Fruit fly (Drosophila melanogaster) whole organism, embryonic: Measurements from ENCODE around the gene ct.

ENCODE experiments used
- Abd-B ChIP-seq: fragments of 200-800 bp; sonication (Bioruptor generic); optimal IDR thresholded peaks from 2 replicates; lab custom pipeline; 2018; ENCODE audit warnings: missing biosample characterization, mild to moderate bottlenecking, missing genetic modification characterization, moderate library complexity
- Ada2b ChIP-seq: fragments of 200-800 bp; sonication (Bioruptor generic); IDR thresholded peaks from 2 replicates; pipeline ENCODE4 v1.3.6; 2022; ENCODE audit warnings: missing biosample characterization, missing genetic modification characterization
- CG10366 ChIP-seq: fragments of 200-800 bp; sonication (Bioruptor generic); IDR thresholded peaks from 2 replicates; pipeline ENCODE4 v1.3.6; 2022; ENCODE audit warnings: missing biosample characterization, missing genetic modification characterization
- CG10979 ChIP-seq: fragments of 200-800 bp; sonication (Bioruptor generic); optimal IDR thresholded peaks from 2 replicates; lab custom pipeline; 2018; ENCODE audit warnings: missing biosample characterization, mild to moderate bottlenecking, missing genetic modification characterization, moderate library complexity
- CG11695 ChIP-seq: fragments of 200-800 bp; sonication (Bioruptor generic); IDR thresholded peaks from 3 replicates; pipeline ENCODE4 v1.3.6; 2022; ENCODE audit warnings: missing biosample characterization, missing genetic modification characterization
- CG11696 ChIP-seq: fragments of 200-800 bp; sonication (Bioruptor generic); IDR thresholded peaks from 2 replicates; pipeline ENCODE4 v1.3.6; 2022; ENCODE audit warnings: missing biosample characterization, missing genetic modification characterization
- CG12155 ChIP-seq: fragments of 200-800 bp; sonication (Bioruptor generic); optimal IDR thresholded peaks from 3 replicates; lab custom pipeline; 2016; ENCODE audit warnings: missing biosample characterization, missing genetic modification characterization
- CG12769 ChIP-seq: fragments of 200-800 bp; sonication (Bioruptor generic); optimal IDR thresholded peaks from 2 replicates; lab custom pipeline; 2019; ENCODE audit warnings: missing biosample characterization, mild to moderate bottlenecking, missing genetic modification characterization, moderate library complexity
- CG12942 ChIP-seq: fragments of 200-800 bp; sonication (Bioruptor generic); optimal IDR thresholded peaks from 3 replicates; lab custom pipeline; 2016; ENCODE audit warnings: missing biosample characterization, missing genetic modification characterization
- CG13287 ChIP-seq: fragments of 200-800 bp; sonication (Bioruptor generic); IDR thresholded peaks from 2 replicates; pipeline ENCODE4 v1.3.6; 2022; ENCODE audit warnings: missing biosample characterization, missing genetic modification characterization; ENCODE audit not compliant: partially characterized antibody
- CG15269 ChIP-seq: fragments of 200-800 bp; sonication (Bioruptor generic); optimal IDR thresholded peaks from 2 replicates; lab custom pipeline; 2018; ENCODE audit warnings: missing biosample characterization, mild to moderate bottlenecking, missing genetic modification characterization, moderate library complexity
- CG1529 ChIP-seq: fragments of 200-800 bp; sonication (Bioruptor generic); optimal IDR thresholded peaks from 3 replicates; lab custom pipeline; 2018; ENCODE audit warnings: missing biosample characterization, missing genetic modification characterization
- CG16863 ChIP-seq: fragments of 200-800 bp; sonication (Bioruptor generic); optimal IDR thresholded peaks from 3 replicates; lab custom pipeline; 2016; ENCODE audit warnings: missing biosample characterization, missing genetic modification characterization
- CG17328 ChIP-seq: fragments of 200-800 bp; sonication (Bioruptor generic); IDR thresholded peaks from 2 replicates; pipeline ENCODE4 v1.3.6; 2022; ENCODE audit warnings: missing biosample characterization, missing genetic modification characterization
- CG17361 ChIP-seq: fragments of 200-800 bp; sonication (Bioruptor generic); IDR thresholded peaks from 3 replicates; pipeline ENCODE4 v1.3.6; 2022; ENCODE audit warnings: missing biosample characterization, missing genetic modification characterization
- CG18262 ChIP-seq: fragments of 200-800 bp; optimal IDR thresholded peaks from 3 replicates; lab custom pipeline; 2019; ENCODE audit warnings: missing biosample characterization, mild to moderate bottlenecking, missing genetic modification characterization, moderate library complexity
- CG18764 ChIP-seq: fragments of 200-800 bp; sonication (Bioruptor generic); optimal IDR thresholded peaks from 3 replicates; lab custom pipeline; 2016; ENCODE audit warnings: missing biosample characterization, missing genetic modification characterization
- CG2712 ChIP-seq: fragments of 200-800 bp; optimal IDR thresholded peaks from 3 replicates; lab custom pipeline; 2019; ENCODE audit warnings: missing biosample characterization, mild to moderate bottlenecking, missing genetic modification characterization, moderate library complexity
- CG3163 ChIP-seq: fragments of 200-800 bp; sonication (Bioruptor generic); optimal IDR thresholded peaks from 3 replicates; lab custom pipeline; 2016; ENCODE audit warnings: missing biosample characterization, missing genetic modification characterization
- CG3838 ChIP-seq: fragments of 200-800 bp; sonication (Bioruptor generic); optimal IDR thresholded peaks from 3 replicates; lab custom pipeline; 2016; ENCODE audit warnings: missing biosample characterization, missing genetic modification characterization
- CG43689 ChIP-seq: fragments of 200-800 bp; sonication (Bioruptor generic); IDR thresholded peaks from 2 replicates; pipeline ENCODE4 v1.3.6; 2022; ENCODE audit warnings: missing biosample characterization, missing genetic modification characterization
- CG4617 ChIP-seq: fragments of 200-800 bp; sonication (Bioruptor generic); optimal IDR thresholded peaks from 3 replicates; lab custom pipeline; 2016; ENCODE audit warnings: missing biosample characterization, missing genetic modification characterization, borderline replicate concordance
- CG4730 ChIP-seq: fragments of 200-800 bp; sonication (Bioruptor generic); IDR thresholded peaks from 2 replicates; pipeline ENCODE4 v1.3.6; 2022; ENCODE audit warnings: missing biosample characterization, missing genetic modification characterization
- CG7745 ChIP-seq: fragments of 200-800 bp; sonication (Bioruptor generic); optimal IDR thresholded peaks from 2 replicates; lab custom pipeline; 2018; ENCODE audit warnings: missing biosample characterization, mild to moderate bottlenecking, missing genetic modification characterization, moderate library complexity
- CG8478 ChIP-seq: fragments of >200 bp; optimal IDR thresholded peaks from 2 replicates; lab custom pipeline; 2018
- CG9437 ChIP-seq: fragments of 200-800 bp; sonication (Bioruptor generic); optimal IDR thresholded peaks from 2 replicates; lab custom pipeline; 2018; ENCODE audit warnings: missing biosample characterization, mild to moderate bottlenecking, missing genetic modification characterization
- Chrac-16 ChIP-seq: fragments of 200-800 bp; sonication (Bioruptor generic); optimal IDR thresholded peaks from 3 replicates; lab custom pipeline; 2016; ENCODE audit warnings: missing biosample characterization, missing genetic modification characterization
- CoRest ChIP-seq: fragments of 200-800 bp; sonication (Bioruptor generic); optimal IDR thresholded peaks from 3 replicates; lab custom pipeline; 2018; ENCODE audit warnings: missing biosample characterization, mild to moderate bottlenecking, missing genetic modification characterization, moderate library complexity
- D19B ChIP-seq: fragments of 200-800 bp; sonication (Bioruptor generic); optimal IDR thresholded peaks from 2 replicates; lab custom pipeline; 2017; ENCODE audit warnings: missing biosample characterization, mild to moderate bottlenecking, missing genetic modification characterization
- Doc3 ChIP-seq: fragments of 200-800 bp; sonication (Bioruptor generic); IDR thresholded peaks from 3 replicates; pipeline ENCODE4 v1.3.6; 2022; ENCODE audit warnings: missing biosample characterization, missing genetic modification characterization; ENCODE audit not compliant: partially characterized antibody
- Elba2 ChIP-seq: fragments of 200-800 bp; sonication (Bioruptor generic); optimal IDR thresholded peaks from 3 replicates; lab custom pipeline; 2016; ENCODE audit warnings: missing biosample characterization, missing genetic modification characterization
- Gsc ChIP-seq: fragments of 200-800 bp; sonication (Bioruptor generic); IDR thresholded peaks from 2 replicates; pipeline ENCODE4 v1.3.6; 2022; ENCODE audit warnings: missing biosample characterization, missing genetic modification characterization
- H15 ChIP-seq: fragments of 200-800 bp; sonication (Bioruptor generic); IDR thresholded peaks from 3 replicates; pipeline ENCODE4 v1.3.6; 2022; ENCODE audit warnings: missing biosample characterization, missing genetic modification characterization
- HLH3B ChIP-seq: fragments of 200-800 bp; sonication (Bioruptor generic); IDR thresholded peaks from 2 replicates; pipeline ENCODE4 v1.3.6; 2022; ENCODE audit warnings: missing biosample characterization, missing genetic modification characterization
- Hmx ChIP-seq: fragments of 200-800 bp; sonication (Bioruptor generic); optimal IDR thresholded peaks from 2 replicates; lab custom pipeline; 2016; ENCODE audit warnings: missing biosample characterization, missing genetic modification characterization
- Hsf ChIP-seq: fragments of 200-800 bp; sonication (Bioruptor generic); optimal IDR thresholded peaks from 3 replicates; lab custom pipeline; 2016; ENCODE audit warnings: missing biosample characterization, missing genetic modification characterization
- Mad ChIP-seq: fragments of 200-800 bp; sonication (Bioruptor generic); optimal IDR thresholded peaks from 2 replicates; lab custom pipeline; 2016; ENCODE audit warnings: missing biosample characterization, missing genetic modification characterization
- Opbp ChIP-seq: fragments of 200-800 bp; sonication (Bioruptor generic); IDR thresholded peaks from 3 replicates; pipeline ENCODE4 v1.3.6; 2022; ENCODE audit warnings: missing biosample characterization, missing genetic modification characterization; ENCODE audit not compliant: partially characterized antibody
- aop ChIP-seq: fragments of 200-800 bp; sonication (Bioruptor generic); IDR thresholded peaks from 2 replicates; pipeline ENCODE4 v1.3.6; 2022; ENCODE audit warnings: missing biosample characterization, missing genetic modification characterization
- corto ChIP-seq: fragments of 200-800 bp; sonication (Bioruptor generic); optimal IDR thresholded peaks from 2 replicates; lab custom pipeline; 2016; ENCODE audit warnings: missing biosample characterization, mild to moderate bottlenecking, missing genetic modification characterization, moderate library complexity
- dati ChIP-seq: fragments of 200-800 bp; sonication (Bioruptor generic); IDR thresholded peaks from 2 replicates; pipeline ENCODE4 v1.3.6; 2022; ENCODE audit warnings: missing biosample characterization, missing genetic modification characterization
- ewg ChIP-seq: fragments of 200-800 bp; sonication (Bioruptor generic); optimal IDR thresholded peaks from 3 replicates; lab custom pipeline; 2017; ENCODE audit warnings: mild to moderate bottlenecking, missing biosample characterization, missing genetic modification reagents, missing genetic modification characterization
- eyg ChIP-seq: fragments of 200-800 bp; sonication (Bioruptor generic); optimal IDR thresholded peaks from 3 replicates; lab custom pipeline; 2016; ENCODE audit warnings: missing biosample characterization, missing genetic modification characterization
- h ChIP-seq: fragments of >200 bp; optimal IDR thresholded peaks from 2 replicates; lab custom pipeline; 2017
- her ChIP-seq: fragments of 200-800 bp; sonication (Bioruptor generic); optimal IDR thresholded peaks from 2 replicates; lab custom pipeline; 2016; ENCODE audit warnings: missing biosample characterization, missing genetic modification characterization
- kni ChIP-seq: fragments of 200-800 bp; sonication (Bioruptor generic); optimal IDR thresholded peaks from 3 replicates; lab custom pipeline; 2017; ENCODE audit warnings: mild to moderate bottlenecking, missing biosample characterization, missing genetic modification reagents, missing genetic modification characterization
- nmo ChIP-seq: fragments of 200-800 bp; sonication (Bioruptor generic); optimal IDR thresholded peaks from 2 replicates; lab custom pipeline; 2018; ENCODE audit warnings: missing biosample characterization, mild to moderate bottlenecking, missing genetic modification characterization, moderate library complexity
- odd ChIP-seq: fragments of 200-800 bp; sonication (Bioruptor generic); optimal IDR thresholded peaks from 2 replicates; lab custom pipeline; 2017; ENCODE audit warnings: missing biosample characterization, mild to moderate bottlenecking, missing genetic modification characterization
- sens-2 ChIP-seq: fragments of 200-800 bp; sonication (Bioruptor generic); IDR thresholded peaks from 2 replicates; pipeline ENCODE4 v1.3.6; 2022; ENCODE audit warnings: missing biosample characterization, missing genetic modification characterization
- tll ChIP-seq, 2 experiments: fragments of 200-800 bp in 1 of 2; fragments of >200 bp in 1 of 2; sonication (Bioruptor generic) in 1 of 2; optimal IDR thresholded peaks; 2 replicates each; lab custom pipeline; 2017 to 2019; ENCODE audit warnings: missing biosample characterization in 2 of 2, missing genetic modification characterization in 2 of 2, mild to moderate bottlenecking in 1 of 2, moderate library complexity in 1 of 2
- vfl ChIP-seq: fragments of 200-800 bp; sonication (Bioruptor generic); optimal IDR thresholded peaks from 2 replicates; lab custom pipeline; 2016; ENCODE audit warnings: missing biosample characterization, missing genetic modification characterization

The ct gene

DNA sequence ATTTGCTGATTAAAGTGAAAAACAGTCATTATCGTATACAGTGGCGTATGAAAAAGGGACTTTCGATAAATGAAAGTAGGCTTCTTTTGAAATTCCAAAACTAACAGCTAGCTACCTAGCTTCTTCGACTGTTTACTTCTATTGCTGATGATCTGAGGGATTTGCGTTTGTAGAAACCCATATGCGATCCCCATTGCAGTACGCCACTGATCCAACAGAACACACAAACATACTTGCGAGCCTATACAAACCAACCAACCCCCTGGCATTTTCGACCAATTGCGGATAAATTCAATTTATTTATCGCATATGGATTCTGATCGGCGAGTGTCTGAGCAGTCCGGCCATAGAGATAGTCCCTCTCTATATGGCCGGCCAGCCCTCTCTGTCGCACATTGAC is 43.4 kb downstream of the ct start (continued):
- no peak for TF ChIP-seq sens-2
- TF ChIP-seq CG2712, result peak; percentile 70
- peak; percentile 80 for TF ChIP-seq CG10366 (GFP tag; lab: Robert Waterston, UW)
- peak; percentile 41; the same call in 1 of the 2 replicates for TF ChIP-seq CG43689 (GFP tag; lab: Robert Waterston, UW)
- TF ChIP-seq CG18262 (tag; lab: Kevin White, UChicago), result peak; percentile 64
- TF ChIP-seq CG3163 (GFP tag; lab: Kevin White, UChicago), result peak; percentile 12
- TF ChIP-seq CG1529 (GFP tag; lab: Kevin White, UChicago), result peak; percentile 31
- peak; percentile 65; the same call in 2 of the 3 replicates for TF ChIP-seq CG17361 (GFP tag; lab: Robert Waterston, UW)
- TF ChIP-seq CG12155 (GFP tag; lab: Kevin White, UChicago), result peak; percentile 59
- peak; percentile 17 for TF ChIP-seq D19B
- TF ChIP-seq Elba2 (GFP tag; lab: Kevin White, UChicago), result no peak
- TF ChIP-seq Opbp (GFP tag; lab: Robert Waterston, UW), result no peak
- peak; percentile 30 for TF ChIP-seq eyg (GFP tag; lab: Kevin White, UChicago)
- TF ChIP-seq aop (GFP tag; lab: Robert Waterston, UW), result no peak
- TF ChIP-seq CG12942 (GFP tag; lab: Kevin White, UChicago), result peak; percentile 58
- TF ChIP-seq CG7745 (tag; lab: Kevin White, UChicago), result no peak
- peak; percentile 62 for TF ChIP-seq HLH3B
- peak; percentile 34 for TF ChIP-seq CG9437 (GFP tag; lab: Kevin White, UChicago)
- peak; percentile 43; the same call in 1 of the 2 replicates for TF ChIP-seq Gsc (GFP tag; lab: Robert Waterston, UW)
- no peak for TF ChIP-seq odd (GFP tag; lab: Kevin White, UChicago)
- no peak for TF ChIP-seq vfl
- TF ChIP-seq CG18764 (GFP tag; lab: Kevin White, UChicago), result peak; percentile 55
- TF ChIP-seq Abd-B (GFP tag; lab: Kevin White, UChicago), result peak; percentile 7
- TF ChIP-seq Mad (GFP tag; lab: Kevin White, UChicago), result peak; percentile 37
- TF ChIP-seq CG12769, result peak; percentile 75
- TF ChIP-seq her, result peak; percentile 71
- peak; percentile 53; the same call in 1 of the 2 replicates for TF ChIP-seq CG4730 (GFP tag; lab: Robert Waterston, UW)
- 0 out of 2 replicates have a peak, but pooled peaks have one; percentile 35 for TF ChIP-seq dati (GFP tag; lab: Robert Waterston, UW)
- TF ChIP-seq kni (GFP tag; lab: Kevin White, UChicago), result no peak
- TF ChIP-seq Hmx (GFP tag; lab: Kevin White, UChicago), result no peak
- peak; percentile 79 for TF ChIP-seq CoRest (tag; lab: Kevin White, UChicago)
- no peak for TF ChIP-seq CG13287 (GFP tag; lab: Robert Waterston, UW)
- TF ChIP-seq CG11695 (GFP tag; lab: Robert Waterston, UW), result peak; percentile 54; the same call in 1 of the 3 replicates
- TF ChIP-seq corto (GFP tag; lab: Kevin White, UChicago), result no peak
- peak; percentile 56 for TF ChIP-seq CG16863
- TF ChIP-seq Hsf (GFP tag; lab: Kevin White, UChicago), result peak; percentile 64
- no peak for TF ChIP-seq h (lab: Kevin White, UChicago)
- peak; percentile 77 for TF ChIP-seq CG17328 (GFP tag; lab: Robert Waterston, UW)
- TF ChIP-seq H15, result peak; percentile 70; the same call in 2 of the 3 replicates
- peak; percentile 57 for TF ChIP-seq CG10979 (tag; lab: Kevin White, UChicago)
- peak; percentile 40; the same call in 1 of the 2 replicates for TF ChIP-seq CG11696 (GFP tag; lab: Robert Waterston, UW)
- TF ChIP-seq Ada2b (GFP tag; lab: Robert Waterston, UW), result peak; percentile 62
- peak; percentile 39 for TF ChIP-seq ewg
- peak; percentile 68 for TF ChIP-seq nmo (GFP tag; lab: Kevin White, UChicago)
- TF ChIP-seq CG15269 (tag; lab: Kevin White, UChicago), result peak; percentile 77
- no peak for TF ChIP-seq tll (GFP tag; optimal IDR thresholded peaks at IDR 0.05; lab: Kevin White, UChicago)
- no peak for TF ChIP-seq CG8478 (lab: Kevin White, UChicago)
- peak; percentile 6 for TF ChIP-seq CG3838
- no peak for TF ChIP-seq CG4617 (GFP tag; lab: Kevin White, UChicago)
- no peak for TF ChIP-seq Doc3 (GFP tag; lab: Robert Waterston, UW)
- peak; percentile 47 for TF ChIP-seq Chrac-16 (GFP tag; lab: Kevin White, UChicago)
